Fruit fly (Drosophila melanogaster) whole organism, prepupa: ENCODE data around the gene RASSF8.

Source experiments
- Blimp-1 ChIP-seq: fragments of 200-800 bp; sonication (Bioruptor generic); optimal IDR thresholded peaks from 3 replicates; lab custom pipeline; 2017; ENCODE audit warnings: missing biosample characterization, missing genetic modification characterization, mild to moderate bottlenecking, moderate library complexity, missing genetic modification reagents
- CG10669 ChIP-seq: fragments of 200-800 bp; sonication (Bioruptor generic); optimal IDR thresholded peaks from 3 replicates; lab custom pipeline; 2018; ENCODE audit warnings: missing biosample characterization, mild to moderate bottlenecking, missing genetic modification characterization, moderate library complexity
- CG11294 ChIP-seq: fragments of 200-800 bp; sonication (Bioruptor generic); IDR thresholded peaks from 2 replicates; pipeline ENCODE4 v1.3.6; 2022; ENCODE audit warnings: missing biosample characterization, missing genetic modification characterization
- CG11902 ChIP-seq: fragments of 200-800 bp; sonication (Bioruptor generic); optimal IDR thresholded peaks from 3 replicates; lab custom pipeline; 2016; ENCODE audit warnings: missing biosample characterization, missing genetic modification characterization
- CG15336 ChIP-seq: fragments of 200-800 bp; sonication (Bioruptor generic); IDR thresholded peaks from 2 replicates; pipeline ENCODE4 v1.3.6; 2022; ENCODE audit warnings: missing biosample characterization, missing genetic modification characterization
- CG1621 ChIP-seq: fragments of 200-800 bp; sonication (Bioruptor generic); optimal IDR thresholded peaks from 3 replicates; lab custom pipeline; 2018; ENCODE audit warnings: missing biosample characterization, mild to moderate bottlenecking, missing genetic modification characterization
- CG16779 ChIP-seq: fragments of 200-800 bp; sonication (Bioruptor generic); optimal IDR thresholded peaks from 3 replicates; lab custom pipeline; 2017; ENCODE audit warnings: missing biosample characterization, mild to moderate bottlenecking, missing genetic modification characterization
- CG3032 ChIP-seq: fragments of 200-800 bp; optimal IDR thresholded peaks from 2 replicates; lab custom pipeline; 2019; ENCODE audit warnings: missing biosample characterization, mild to moderate bottlenecking, missing genetic modification characterization, moderate library complexity
- CG31627 ChIP-seq: fragments of 200-800 bp; sonication (Bioruptor generic); optimal IDR thresholded peaks from 3 replicates; lab custom pipeline; 2016; ENCODE audit warnings: missing biosample characterization, missing genetic modification characterization
- CG3919 ChIP-seq: fragments of 200-800 bp; sonication (Bioruptor generic); optimal IDR thresholded peaks from 3 replicates; lab custom pipeline; 2016; ENCODE audit warnings: missing biosample characterization, missing genetic modification characterization
- CG6163 ChIP-seq: fragments of 200-800 bp; sonication (Bioruptor generic); IDR thresholded peaks from 3 replicates; pipeline ENCODE4 v1.3.6; 2022; ENCODE audit warnings: missing biosample characterization, missing genetic modification characterization
- CG6808 ChIP-seq: fragments of 200-800 bp; sonication (Bioruptor generic); optimal IDR thresholded peaks from 3 replicates; lab custom pipeline; 2017; ENCODE audit warnings: missing biosample characterization, missing genetic modification characterization, mild to moderate bottlenecking, moderate library complexity, missing genetic modification reagents
- CG6854 ChIP-seq: fragments of 200-800 bp; sonication (Bioruptor generic); optimal IDR thresholded peaks from 2 replicates; lab custom pipeline; 2017; ENCODE audit warnings: missing biosample characterization, mild to moderate bottlenecking, missing genetic modification characterization
- CG7368 ChIP-seq: fragments of 200-800 bp; sonication (Bioruptor generic); optimal IDR thresholded peaks from 3 replicates; lab custom pipeline; 2016; ENCODE audit warnings: missing biosample characterization, missing genetic modification characterization
- CG8319 ChIP-seq: fragments of 200-800 bp; sonication (Bioruptor generic); optimal IDR thresholded peaks from 3 replicates; lab custom pipeline; 2016; ENCODE audit warnings: missing biosample characterization, missing genetic modification characterization
- CG9139 ChIP-seq: fragments of 200-800 bp; sonication (Bioruptor generic); optimal IDR thresholded peaks from 3 replicates; lab custom pipeline; 2017; ENCODE audit warnings: missing biosample characterization, mild to moderate bottlenecking, missing genetic modification characterization
- Eip75B ChIP-seq: fragments of 200-800 bp; sonication (Bioruptor generic); optimal IDR thresholded peaks from 3 replicates; lab custom pipeline; 2016; ENCODE audit warnings: missing biosample characterization, missing genetic modification characterization
- Eip78C ChIP-seq: fragments of 200-800 bp; sonication (Bioruptor generic); peaks from one replicate; lab custom pipeline; 2016; ENCODE audit warnings: missing biosample characterization, missing genetic modification characterization
- Eip93F ChIP-seq: fragments of 200-800 bp; sonication (Bioruptor generic); optimal IDR thresholded peaks from 2 replicates; lab custom pipeline; 2016; ENCODE audit warnings: missing biosample characterization, mild to moderate bottlenecking, missing genetic modification characterization
- Ets96B ChIP-seq: fragments of 200-800 bp; optimal IDR thresholded peaks from 2 replicates; lab custom pipeline; 2019; ENCODE audit warnings: missing biosample characterization, mild to moderate bottlenecking, missing genetic modification characterization, moderate library complexity
- Gug ChIP-seq: fragments of 200-800 bp; sonication (Bioruptor generic); IDR thresholded peaks from 2 replicates; pipeline ENCODE4 v1.3.6; 2022; ENCODE audit warnings: missing biosample characterization, missing genetic modification characterization
- Hr4 ChIP-seq: fragments of 200-800 bp; sonication (Bioruptor generic); optimal IDR thresholded peaks from 3 replicates; lab custom pipeline; 2016; ENCODE audit warnings: missing biosample characterization, missing genetic modification characterization
- Lpt ChIP-seq: fragments of 200-800 bp; sonication (Bioruptor generic); optimal IDR thresholded peaks from 3 replicates; lab custom pipeline; 2016; ENCODE audit warnings: missing biosample characterization, missing genetic modification characterization
- Met ChIP-seq: fragments of 200-800 bp; sonication (Bioruptor generic); optimal IDR thresholded peaks from 3 replicates; lab custom pipeline; 2016; ENCODE audit warnings: missing biosample characterization, missing genetic modification characterization
- OdsH ChIP-seq: fragments of 200-800 bp; sonication (Bioruptor generic); optimal IDR thresholded peaks from 3 replicates; lab custom pipeline; 2016; ENCODE audit warnings: missing biosample characterization, missing genetic modification characterization
- Smox ChIP-seq: fragments of 200-800 bp; sonication (Bioruptor generic); optimal IDR thresholded peaks from 3 replicates; lab custom pipeline; 2016; ENCODE audit warnings: missing biosample characterization, missing genetic modification characterization
- Sox102F ChIP-seq: fragments of 200-800 bp; sonication (Bioruptor generic); optimal IDR thresholded peaks from 2 replicates; lab custom pipeline; 2016; ENCODE audit warnings: missing biosample characterization, mild to moderate bottlenecking, missing genetic modification characterization
- Sox14 ChIP-seq: fragments of 200-800 bp; sonication (Bioruptor generic); optimal IDR thresholded peaks from 3 replicates; lab custom pipeline; 2016; ENCODE audit warnings: missing biosample characterization, missing genetic modification characterization
- Sox15 ChIP-seq: fragments of 200-800 bp; sonication (Bioruptor generic); optimal IDR thresholded peaks from 3 replicates; lab custom pipeline; 2016; ENCODE audit warnings: missing biosample characterization, missing genetic modification characterization
- achi ChIP-seq: fragments of 200-800 bp; sonication (Bioruptor generic); optimal IDR thresholded peaks from 3 replicates; lab custom pipeline; 2016; ENCODE audit warnings: missing biosample characterization, missing genetic modification characterization
- acj6 ChIP-seq: fragments of 200-800 bp; sonication (Bioruptor generic); optimal IDR thresholded peaks from 3 replicates; lab custom pipeline; 2016; ENCODE audit warnings: missing biosample characterization, missing genetic modification characterization
- cyc ChIP-seq: fragments of 200-800 bp; sonication (Bioruptor generic); optimal IDR thresholded peaks from 3 replicates; lab custom pipeline; 2016; ENCODE audit warnings: missing biosample characterization, missing genetic modification characterization
- dac ChIP-seq: fragments of 200-800 bp; sonication (Bioruptor generic); optimal IDR thresholded peaks from 2 replicates; lab custom pipeline; 2017; ENCODE audit warnings: missing biosample characterization, mild to moderate bottlenecking, missing genetic modification characterization
- dsx ChIP-seq: fragments of 200-800 bp; optimal IDR thresholded peaks from 3 replicates; lab custom pipeline; 2019; ENCODE audit warnings: missing biosample characterization, mild to moderate bottlenecking, missing genetic modification characterization, moderate library complexity; ENCODE audit not compliant: poor library complexity, severe bottlenecking
- eg ChIP-seq: fragments of 200-800 bp; sonication (Bioruptor generic); IDR thresholded peaks from 3 replicates; pipeline ENCODE4 v1.3.6; 2022; ENCODE audit warnings: missing biosample characterization, missing genetic modification characterization
- fd85E ChIP-seq: fragments of 200-800 bp; sonication (Bioruptor generic); optimal IDR thresholded peaks from 3 replicates; lab custom pipeline; 2016; ENCODE audit warnings: missing biosample characterization, missing genetic modification characterization
- fkh ChIP-seq: fragments of 200-800 bp; sonication (Bioruptor generic); optimal IDR thresholded peaks from 3 replicates; lab custom pipeline; 2017; ENCODE audit warnings: missing biosample characterization, mild to moderate bottlenecking, missing genetic modification characterization, moderate library complexity
- lz ChIP-seq: fragments of 200-800 bp; sonication (Bioruptor generic); optimal IDR thresholded peaks from 3 replicates; lab custom pipeline; 2016; ENCODE audit warnings: missing biosample characterization, missing genetic modification characterization
- net ChIP-seq: fragments of 200-800 bp; sonication (Bioruptor generic); optimal IDR thresholded peaks from 3 replicates; lab custom pipeline; 2016; ENCODE audit warnings: missing biosample characterization, missing genetic modification characterization
- pdm3 ChIP-seq: fragments of 200-800 bp; sonication (Bioruptor generic); optimal IDR thresholded peaks from 3 replicates; lab custom pipeline; 2016; ENCODE audit warnings: missing biosample characterization, missing genetic modification characterization
- salr ChIP-seq, 2 experiments: fragments of 200-800 bp; sonication (Bioruptor generic); optimal IDR thresholded peaks; 3 replicates each; lab custom pipeline; 2016 to 2018; ENCODE audit warnings: missing biosample characterization in 2 of 2, missing genetic modification characterization in 2 of 2, mild to moderate bottlenecking in 1 of 2
- svp ChIP-seq: fragments of 200-800 bp; sonication (Bioruptor generic); peaks from one replicate; lab custom pipeline; 2016; ENCODE audit warnings: missing biosample characterization, missing genetic modification characterization
- topi ChIP-seq: fragments of 200-800 bp; sonication (Bioruptor generic); optimal IDR thresholded peaks from 3 replicates; lab custom pipeline; 2016; ENCODE audit warnings: missing biosample characterization, missing genetic modification characterization
- vri ChIP-seq: fragments of 200-800 bp; sonication (Bioruptor generic); optimal IDR thresholded peaks from 3 replicates; lab custom pipeline; 2016; ENCODE audit warnings: missing biosample characterization, mild to moderate bottlenecking, missing genetic modification characterization

Gene RASSF8

dm6 chr3R:25662358-25662757 lies 763 bp downstream of the RASSF8 start:
- TF ChIP-seq CG1621 (no peak), Met (GFP tag; lab: Kevin White, UChicago) (no peak), Hr4 (GFP tag; lab: Kevin White, UChicago) (peak; percentile 12), CG3032 (no peak), dac (no peak), net (GFP tag; lab: Kevin White, UChicago) (no peak), Blimp-1 (no peak), eg (0 out of 3 replicates have a peak, but pooled peaks have one; percentile 11), acj6 (GFP tag; lab: Kevin White, UChicago) (no peak), CG8319 (GFP tag; lab: Kevin White, UChicago) (no peak), Lpt (GFP tag; lab: Kevin White, UChicago) (no peak), Sox102F (no peak)

- no peak for TF ChIP-seq CG15336 (GFP tag; lab: Robert Waterston, UW)
- no peak for TF ChIP-seq fd85E
- TF ChIP-seq CG6808 (GFP tag; lab: Kevin White, UChicago), result no peak
- TF ChIP-seq Eip93F (GFP tag; lab: Kevin White, UChicago), result no peak
- TF ChIP-seq CG7368 (GFP tag; lab: Kevin White, UChicago), result no peak
- no peak for TF ChIP-seq Met (GFP tag; lab: Kevin White, UChicago)
- TF ChIP-seq CG11902 (GFP tag; lab: Kevin White, UChicago), result no peak
- TF ChIP-seq dsx, result no peak
Measured at dm6 chr3R:25665509-25665908, 3.9 kb downstream of the RASSF8 start, which contains the start of gene Lgr3. Gene Lgr3, plus strand, starts transcription at chr3R:25665809.

dm6 chr3R:25678489-25679082 lies 17.0 kb downstream of the RASSF8 start, which contains the start of the genes CG4730 and CG5039:
Gene CG4730, minus strand, starts transcription at chr3R:25678682.
Gene CG5039, plus strand, starts transcription at chr3R:25678683.
- TF ChIP-seq fkh (GFP tag; lab: Kevin White, UChicago), result peak; percentile 83
- TF ChIP-seq vri (GFP tag; lab: Kevin White, UChicago), result peak; percentile 32
- no peak for TF ChIP-seq CG3919 (GFP tag; lab: Kevin White, UChicago)

- peak; percentile 88 for TF ChIP-seq CG11902 (GFP tag; lab: Kevin White, UChicago)
- peak; percentile 95 for TF ChIP-seq dsx
- TF ChIP-seq CG11294 (GFP tag; lab: Robert Waterston, UW), result peak; percentile 91
- TF ChIP-seq OdsH, result peak; percentile 97
- peak; percentile 94 for TF ChIP-seq vri (GFP tag; lab: Kevin White, UChicago)
- TF ChIP-seq CG31627 (GFP tag; lab: Kevin White, UChicago), result peak; percentile 92
- TF ChIP-seq Eip78C (GFP tag; lab: Kevin White, UChicago), result peak; percentile 98
- TF ChIP-seq acj6 (GFP tag; lab: Kevin White, UChicago), result peak; percentile 97
- peak; percentile 92 for TF ChIP-seq CG9139 (GFP tag; lab: Kevin White, UChicago)
- peak; percentile 91 for TF ChIP-seq Sox15 (GFP tag; lab: Kevin White, UChicago)
- peak; percentile 91 for TF ChIP-seq CG6808 (GFP tag; lab: Kevin White, UChicago)
- peak; percentile 94 for TF ChIP-seq Hr4 (GFP tag; lab: Kevin White, UChicago)
- peak; percentile 93 for TF ChIP-seq Smox (GFP tag; lab: Kevin White, UChicago)
- peak; percentile 96 for TF ChIP-seq CG3919 (GFP tag; lab: Kevin White, UChicago)
- TF ChIP-seq CG10669 (GFP tag; lab: Kevin White, UChicago), result peak; percentile 93
- peak; percentile 96 for TF ChIP-seq CG6163 (GFP tag; lab: Robert Waterston, UW)
- TF ChIP-seq Gug, result peak; percentile 94
- TF ChIP-seq pdm3 (GFP tag; lab: Kevin White, UChicago), result peak; percentile 95
- peak; percentile 90 for TF ChIP-seq CG8319 (GFP tag; lab: Kevin White, UChicago)
- TF ChIP-seq CG6854, result peak; percentile 90
- TF ChIP-seq Eip75B (GFP tag; lab: Kevin White, UChicago), result peak; percentile 91
- peak; percentile 74 for TF ChIP-seq fd85E
- peak; percentile 85 for TF ChIP-seq CG16779 (tag; lab: Kevin White, UChicago)
- TF ChIP-seq Ets96B (tag; lab: Kevin White, UChicago), result peak; percentile 95
- TF ChIP-seq CG3032, result peak; percentile 97
- TF ChIP-seq topi, result peak; percentile 91
- peak; percentile 91 for TF ChIP-seq cyc (GFP tag; lab: Kevin White, UChicago)
- TF ChIP-seq CG15336 (GFP tag; lab: Robert Waterston, UW), result peak; percentile 96
- TF ChIP-seq achi (GFP tag; lab: Kevin White, UChicago), result peak; percentile 96
- peak; percentile 94 for TF ChIP-seq Sox14 (GFP tag; lab: Kevin White, UChicago)
- TF ChIP-seq CG7368 (GFP tag; lab: Kevin White, UChicago), result peak; percentile 89
- peak; percentile 87 to 90 for TF ChIP-seq salr (GFP tag; optimal IDR thresholded peaks at IDR 0.05; lab: Kevin White, UChicago)
- peak; percentile 93 for TF ChIP-seq lz
- TF ChIP-seq svp (GFP tag; lab: Kevin White, UChicago), result peak; percentile 97
Measured at dm6 chr3R:25680528-25680927, 18.9 kb downstream of the RASSF8 start, which contains the start of the genes CG4743 and Idh3g. Gene CG4743, minus strand, starts transcription at chr3R:25680550. Gene Idh3g, plus strand, starts transcription at chr3R:25680845.
